Worm (Caenorhabditis elegans) whole organism, L1 larva: ENCODE results near the gene ndub-11.
A peak's percentile ranks its signal among the peaks of the same experiment; 100 is the strongest.

Source experiments
- C04F5.9 ChIP-seq: sonication (generic microtip); optimal IDR thresholded peaks from 2 replicates; lab custom pipeline; 2016; ENCODE audit warnings: missing genetic modification characterization, missing compliant biosample characterization
- aha-1 ChIP-seq: fragments of 150-350 bp; optimal IDR thresholded peaks from 2 replicates; lab custom pipeline; 2014; ENCODE audit warnings: missing biosample characterization, missing genetic modification characterization
- ceh-82 ChIP-seq, 3 experiments: fragments of 150-350 bp in 1 of 3; sonication (generic microtip) in 2 of 3; optimal IDR thresholded peaks; 2 replicates each; lab custom pipeline; 2014 to 2017; ENCODE audit warnings: missing biosample characterization in 3 of 3, missing genetic modification characterization in 3 of 3
- ceh-88 ChIP-seq: fragments of 200-800 bp; sonication (Bioruptor generic); IDR thresholded peaks from 2 replicates; pipeline ENCODE4 v1.3.6; 2022; ENCODE audit warnings: missing genetic modification characterization, missing compliant biosample characterization
- ceh-90 ChIP-seq: sonication (generic microtip); optimal IDR thresholded peaks from 2 replicates; lab custom pipeline; 2016; ENCODE audit warnings: missing genetic modification characterization, missing compliant biosample characterization
- dsc-1 ChIP-seq: sonication (generic microtip); optimal IDR thresholded peaks from 2 replicates; lab custom pipeline; 2016; ENCODE audit warnings: mild to moderate bottlenecking, missing genetic modification characterization, missing compliant biosample characterization
- efl-1 ChIP-seq, 4 experiments: fragments of 150-350 bp; optimal IDR thresholded peaks in 3 of 4; peaks in 1 of 4; 1 replicate in 1 of 4; 2 replicates in 3 of 4; lab custom pipeline; 2014; ENCODE audit warnings: missing biosample characterization in 2 of 4, missing genetic modification characterization in 2 of 4, missing genetic modification reagents in 2 of 4
- efl-3 ChIP-seq: fragments of 200-800 bp; sonication (Bioruptor generic); optimal IDR thresholded peaks from 2 replicates; lab custom pipeline; 2018; ENCODE audit warnings: mild to moderate bottlenecking, missing genetic modification characterization, missing compliant biosample characterization
- egl-27 ChIP-seq, 2 experiments: fragments of 150-350 bp in 1 of 2; sonication (generic microtip); optimal IDR thresholded peaks; 3 replicates each; lab custom pipeline; 2017 to 2018; ENCODE audit warnings: missing biosample characterization in 2 of 2, missing genetic modification characterization in 2 of 2, missing genetic modification reagents in 2 of 2
- elt-2 ChIP-seq: sonication (generic microtip); optimal IDR thresholded peaks from 2 replicates; lab custom pipeline; 2016; ENCODE audit warnings: missing genetic modification characterization, mild to moderate bottlenecking, inconsistent platforms, missing compliant biosample characterization, missing genetic modification reagents
- fkh-4 ChIP-seq: sonication (generic microtip); optimal IDR thresholded peaks from 2 replicates; lab custom pipeline; 2016; ENCODE audit warnings: missing compliant biosample characterization, missing genetic modification characterization, borderline replicate concordance
- fos-1 ChIP-seq: fragments of 150-350 bp; optimal IDR thresholded peaks from 2 replicates; lab custom pipeline; 2014; ENCODE audit warnings: missing biosample characterization, missing genetic modification characterization
- isw-1 ChIP-seq: fragments of 200-800 bp; sonication (Bioruptor generic); IDR thresholded peaks from 2 replicates; pipeline ENCODE4 v1.3.6; 2022; ENCODE audit warnings: missing genetic modification characterization, missing compliant biosample characterization
- jun-1 ChIP-seq: fragments of 150-350 bp; optimal IDR thresholded peaks from 2 replicates; lab custom pipeline; 2014; ENCODE audit warnings: missing biosample characterization, missing genetic modification reagents, missing genetic modification characterization
- lin-35 ChIP-seq, 2 experiments: fragments of 150-350 bp; optimal IDR thresholded peaks; 2 replicates each; lab custom pipeline; 2014; ENCODE audit warnings: missing biosample characterization in 2 of 2, missing genetic modification characterization in 2 of 2, missing genetic modification reagents in 2 of 2
- lsy-2 ChIP-seq, 2 experiments: fragments of 150-350 bp; optimal IDR thresholded peaks; 2 replicates each; lab custom pipeline; 2014; ENCODE audit warnings: missing biosample characterization in 2 of 2, missing genetic modification characterization in 2 of 2
- mef-2 ChIP-seq: fragments of 150-350 bp; optimal IDR thresholded peaks from 2 replicates; lab custom pipeline; 2014; ENCODE audit warnings: missing biosample characterization, missing genetic modification characterization
- mep-1 ChIP-seq: fragments of 150-350 bp; optimal IDR thresholded peaks from 2 replicates; lab custom pipeline; 2014; ENCODE audit warnings: missing biosample characterization, missing genetic modification characterization
- nhr-11 ChIP-seq: fragments of 150-350 bp; optimal IDR thresholded peaks from 2 replicates; lab custom pipeline; 2014; ENCODE audit warnings: missing biosample characterization, missing genetic modification characterization
- nhr-12 ChIP-seq: sonication (generic microtip); optimal IDR thresholded peaks from 2 replicates; lab custom pipeline; 2017; ENCODE audit warnings: missing biosample characterization, missing genetic modification characterization
- nhr-19 ChIP-seq: fragments of 200-800 bp; sonication (Bioruptor generic); conservative IDR thresholded peaks from 2 replicates; pipeline ENCODE4 v1.3.6; 2022; ENCODE audit warnings: missing genetic modification characterization, missing compliant biosample characterization
- nhr-20 ChIP-seq: sonication (generic microtip); optimal IDR thresholded peaks from 2 replicates; lab custom pipeline; 2016; ENCODE audit warnings: mild to moderate bottlenecking, missing genetic modification characterization, missing compliant biosample characterization
- nhr-47 ChIP-seq: sonication (generic microtip); optimal IDR thresholded peaks from 2 replicates; lab custom pipeline; 2016; ENCODE audit warnings: mild to moderate bottlenecking, missing genetic modification characterization, moderate library complexity, missing compliant biosample characterization
- nhr-71 ChIP-seq: sonication (generic microtip); optimal IDR thresholded peaks from 2 replicates; lab custom pipeline; 2016; ENCODE audit warnings: mild to moderate bottlenecking, missing genetic modification characterization, moderate library complexity, missing compliant biosample characterization
- nhr-85 ChIP-seq: sonication (generic microtip); peaks from one replicate; lab custom pipeline; 2016; ENCODE audit warnings: missing genetic modification characterization, inconsistent platforms, missing compliant biosample characterization
- pqm-1 ChIP-seq: sonication (generic microtip); optimal IDR thresholded peaks from 3 replicates; lab custom pipeline; 2017; ENCODE audit warnings: missing biosample characterization, missing genetic modification characterization
- snpc-4 ChIP-seq: fragments of 150-350 bp; optimal IDR thresholded peaks from 2 replicates; lab custom pipeline; 2014; ENCODE audit warnings: missing biosample characterization, missing genetic modification characterization
- sox-4 ChIP-seq: sonication (generic microtip); optimal IDR thresholded peaks from 2 replicates; lab custom pipeline; 2016; ENCODE audit warnings: missing genetic modification characterization, missing compliant biosample characterization
- sup-37 ChIP-seq: fragments of 200-800 bp; sonication (Bioruptor generic); optimal IDR thresholded peaks from 2 replicates; lab custom pipeline; 2018; ENCODE audit warnings: mild to moderate bottlenecking, missing genetic modification characterization, missing compliant biosample characterization
- tbx-2 ChIP-seq: sonication (generic microtip); optimal IDR thresholded peaks from 2 replicates; lab custom pipeline; 2016; ENCODE audit warnings: missing genetic modification characterization, missing compliant biosample characterization
- tlp-1 ChIP-seq: fragments of 150-350 bp; optimal IDR thresholded peaks from 2 replicates; lab custom pipeline; 2014; ENCODE audit warnings: missing biosample characterization, missing genetic modification characterization
- unc-130 ChIP-seq: fragments of 150-350 bp; optimal IDR thresholded peaks from 2 replicates; lab custom pipeline; 2017; ENCODE audit warnings: missing biosample characterization, missing genetic modification characterization, inconsistent platforms
- zip-4 ChIP-seq: fragments of 200-800 bp; sonication (Bioruptor generic); optimal IDR thresholded peaks from 2 replicates; lab custom pipeline; 2018; ENCODE audit warnings: mild to moderate bottlenecking, missing genetic modification characterization, moderate library complexity, missing compliant biosample characterization

ndub-11 gene

ce11 chrIV:8157161-8157560, 27.1 kb upstream of the ndub-11 start, which contains the start of gene B0218.5:
Gene B0218.5 (minus strand): TSS chrIV:8157261.
- TF ChIP-seq nhr-71 (tag; lab: Kevin White, UChicago): no peak

- TF ChIP-seq sox-4 (tag; lab: Kevin White, UChicago): no peak
- TF ChIP-seq pqm-1 (tag; lab: Kevin White, UChicago): no peak
- no peak for TF ChIP-seq lin-35 (GFP tag; optimal IDR thresholded peaks at IDR 0.05; lab: Kevin White, UChicago)
- TF ChIP-seq nhr-12: no peak
Observed at ce11 chrIV:8154966-8155365, 24.9 kb upstream of the ndub-11 start.

- no peak for TF ChIP-seq ceh-82 (tag; optimal IDR thresholded peaks at IDR 0.05; lab: Kevin White, UChicago)
- TF ChIP-seq efl-1 (optimal IDR thresholded peaks at IDR 0.05; lab: Kevin White, UChicago): no peak
- TF ChIP-seq efl-1 (GFP tag; optimal IDR thresholded peaks at IDR 0.05 in 1 of 2; lab: Kevin White, UChicago): peak in 1 of 2 experiments; percentile 14
Observed at ce11 chrIV:8153163-8153562, 23.1 kb upstream of the ndub-11 start.

ce11 chrIV:8152688-8153087, 22.7 kb upstream of the ndub-11 start:
- no peak for TF ChIP-seq nhr-11 (tag; lab: Kevin White, UChicago)
- TF ChIP-seq nhr-71 (tag; lab: Kevin White, UChicago): no peak
- peak; percentile 37 for TF ChIP-seq elt-2 (tag; lab: Kevin White, UChicago)
- TF ChIP-seq lin-35 (GFP tag; optimal IDR thresholded peaks at IDR 0.05; lab: Kevin White, UChicago): no peak
- TF ChIP-seq zip-4: no peak
- no peak for TF ChIP-seq mef-2 (tag; lab: Kevin White, UChicago)
- TF ChIP-seq, all 84 proteins: peak for 1

- TF ChIP-seq efl-3 (no peak), tbx-2 (tag; lab: Kevin White, UChicago) (no peak)
Observed at ce11 chrIV:8152145-8152544, 22.1 kb upstream of the ndub-11 start, which contains the start of gene faah-2. Gene faah-2 (plus strand): TSS chrIV:8152445.

- TF ChIP-seq isw-1 (GFP tag; lab: Robert Waterston, UW): no peak
- peak; percentile 18 for TF ChIP-seq dsc-1 (tag; lab: Kevin White, UChicago)
- peak; percentile 83 for TF ChIP-seq elt-2 (tag; lab: Kevin White, UChicago)
- TF ChIP-seq nhr-20: peak; percentile 24
- no peak for TF ChIP-seq snpc-4
- TF ChIP-seq nhr-19: peak; percentile 10; the same call in 1 of the 2 replicates
- TF ChIP-seq tbx-2 (tag; lab: Kevin White, UChicago): no peak
- peak in 1 of 2 experiments; percentile 3 for TF ChIP-seq lsy-2 (tag; optimal IDR thresholded peaks at IDR 0.05; lab: Kevin White, UChicago)
- TF ChIP-seq lin-35 (GFP tag; optimal IDR thresholded peaks at IDR 0.05; lab: Kevin White, UChicago): peak in 1 of 2 experiments; percentile 35
- peak; percentile 32 for TF ChIP-seq nhr-71 (tag; lab: Kevin White, UChicago)
- peak; percentile 24 for TF ChIP-seq jun-1 (tag; lab: Kevin White, UChicago)
Observed at ce11 chrIV:8151721-8152120, 21.7 kb upstream of the ndub-11 start.

- no peak for TF ChIP-seq jun-1 (tag; lab: Kevin White, UChicago)
- no peak for TF ChIP-seq snpc-4
- no peak for TF ChIP-seq ceh-88 (GFP tag; lab: Robert Waterston, UW)
- no peak for TF ChIP-seq aha-1 (tag; lab: Kevin White, UChicago)
- TF ChIP-seq ceh-90: no peak
- TF ChIP-seq nhr-47 (tag; lab: Kevin White, UChicago): no peak
- no peak for TF ChIP-seq egl-27 (tag; optimal IDR thresholded peaks at IDR 0.05; lab: Kevin White, UChicago)
- TF ChIP-seq tbx-2 (tag; lab: Kevin White, UChicago): no peak
- TF ChIP-seq mep-1 (tag; lab: Kevin White, UChicago): no peak
- no peak for TF ChIP-seq unc-130 (tag; lab: Kevin White, UChicago)
- TF ChIP-seq sup-37 (GFP tag; lab: Kevin White, UChicago): no peak
- no peak for TF ChIP-seq zip-4
- no peak for TF ChIP-seq fos-1 (tag; lab: Kevin White, UChicago)
- no peak for TF ChIP-seq fkh-4 (tag; lab: Kevin White, UChicago)
- no peak for TF ChIP-seq C04F5.9
- TF ChIP-seq nhr-85 (tag; lab: Kevin White, UChicago): no peak
- TF ChIP-seq tlp-1 (tag; lab: Kevin White, UChicago): no peak
- no peak for TF ChIP-seq sox-4 (tag; lab: Kevin White, UChicago)
Observed at ce11 chrIV:8148494-8148893, 18.5 kb upstream of the ndub-11 start, which contains the start of gene pmk-1. Gene pmk-1 (plus strand): TSS chrIV:8148794.
